Worm (Caenorhabditis elegans) whole organism, late embryonic: ENCODE measurements around the gene F20D6.10.
A peak's percentile ranks its signal among the peaks of the same experiment; 100 is the strongest.

Source experiments
- C38D4.7 ChIP-seq: fragments of 200-800 bp; sonication (Bioruptor generic); optimal IDR thresholded peaks from 2 replicates; lab custom pipeline; 2018; ENCODE audit warnings: mild to moderate bottlenecking, missing genetic modification characterization, moderate library complexity, missing compliant biosample characterization
- F13H6.1 ChIP-seq: sonication (generic microtip); optimal IDR thresholded peaks from 2 replicates; lab custom pipeline; 2016; ENCODE audit warnings: missing genetic modification characterization, missing compliant biosample characterization
- K02D7.2 ChIP-seq: sonication (generic microtip); optimal IDR thresholded peaks from 2 replicates; lab custom pipeline; 2017; ENCODE audit warnings: mild to moderate bottlenecking, missing genetic modification characterization, missing compliant biosample characterization
- K09A11.1 ChIP-seq: sonication (generic microtip); optimal IDR thresholded peaks from 2 replicates; lab custom pipeline; 2017; ENCODE audit warnings: antibody characterized with exemption, mild to moderate bottlenecking, missing genetic modification characterization, missing compliant biosample characterization; ENCODE audit not compliant: insufficient read depth
- T23F11.4 ChIP-seq: fragments of 200-800 bp; sonication (Bioruptor generic); optimal IDR thresholded peaks from 2 replicates; lab custom pipeline; 2018; ENCODE audit warnings: mild to moderate bottlenecking, missing genetic modification characterization, missing compliant biosample characterization
- Y22D7AL.16 ChIP-seq: sonication (generic microtip); optimal IDR thresholded peaks from 2 replicates; lab custom pipeline; 2016; ENCODE audit warnings: missing genetic modification characterization, missing compliant biosample characterization
- ahr-1 ChIP-seq: sonication (generic microtip); optimal IDR thresholded peaks from 2 replicates; lab custom pipeline; 2016; ENCODE audit warnings: missing genetic modification characterization, missing compliant biosample characterization
- ama-1 ChIP-seq: fragments of 150-350 bp; optimal IDR thresholded peaks from 2 replicates; lab custom pipeline; 2014
- ceh-18 ChIP-seq: sonication (generic microtip); optimal IDR thresholded peaks from 2 replicates; lab custom pipeline; 2016; ENCODE audit warnings: missing genetic modification characterization, missing compliant biosample characterization
- dmd-4 ChIP-seq: sonication (generic microtip); optimal IDR thresholded peaks from 2 replicates; lab custom pipeline; 2016; ENCODE audit warnings: borderline replicate concordance, missing genetic modification characterization, missing compliant biosample characterization
- elt-2 ChIP-seq: sonication (generic microtip); optimal IDR thresholded peaks from 2 replicates; lab custom pipeline; 2016; ENCODE audit warnings: missing genetic modification reagents, missing genetic modification characterization, missing compliant biosample characterization
- ets-4 ChIP-seq: sonication (generic microtip); optimal IDR thresholded peaks from 2 replicates; lab custom pipeline; 2016; ENCODE audit warnings: missing genetic modification characterization, missing compliant biosample characterization
- eyg-1 ChIP-seq: sonication (generic microtip); optimal IDR thresholded peaks from 2 replicates; lab custom pipeline; 2016; ENCODE audit warnings: missing genotype, missing genetic modification characterization, missing compliant biosample characterization
- fax-1 ChIP-seq: sonication (generic microtip); optimal IDR thresholded peaks from 2 replicates; lab custom pipeline; 2016; ENCODE audit warnings: missing genotype, missing genetic modification characterization, missing compliant biosample characterization
- fkh-10 ChIP-seq: fragments of 150-350 bp; optimal IDR thresholded peaks from 2 replicates; lab custom pipeline; 2014; ENCODE audit warnings: missing biosample characterization, missing genetic modification reagents, missing genetic modification characterization
- fkh-6 ChIP-seq: sonication (generic microtip); optimal IDR thresholded peaks from 2 replicates; lab custom pipeline; 2016; ENCODE audit warnings: missing genetic modification characterization, missing compliant biosample characterization
- hlh-13 ChIP-seq: fragments of 200-800 bp; sonication (Bioruptor generic); optimal IDR thresholded peaks from 2 replicates; lab custom pipeline; 2018; ENCODE audit warnings: mild to moderate bottlenecking, missing genetic modification characterization, missing compliant biosample characterization
- hlh-30 ChIP-seq: sonication (generic microtip); optimal IDR thresholded peaks from 2 replicates; lab custom pipeline; 2017; ENCODE audit warnings: antibody characterized with exemption, missing genetic modification characterization, missing compliant biosample characterization; ENCODE audit not compliant: insufficient read depth
- hlh-8 ChIP-seq: sonication (generic microtip); optimal IDR thresholded peaks from 2 replicates; lab custom pipeline; 2016; ENCODE audit warnings: missing genotype, missing genetic modification characterization, missing compliant biosample characterization
- lim-6 ChIP-seq: sonication (generic microtip); optimal IDR thresholded peaks from 2 replicates; lab custom pipeline; 2016; ENCODE audit warnings: missing genetic modification characterization, missing compliant biosample characterization
- madf-2 ChIP-seq: sonication (generic microtip); optimal IDR thresholded peaks from 2 replicates; lab custom pipeline; 2017; ENCODE audit warnings: missing genetic modification characterization, missing compliant biosample characterization
- nfya-1 ChIP-seq: sonication (generic microtip); optimal IDR thresholded peaks from 2 replicates; lab custom pipeline; 2017; ENCODE audit warnings: missing genetic modification characterization, mild to moderate bottlenecking, missing compliant biosample characterization, antibody characterized with exemption, moderate library complexity
- nhr-11 ChIP-seq: fragments of 150-350 bp; optimal IDR thresholded peaks from 2 replicates; lab custom pipeline; 2014; ENCODE audit warnings: missing biosample characterization, missing genetic modification characterization
- nhr-232 ChIP-seq: sonication (generic microtip); optimal IDR thresholded peaks from 2 replicates; lab custom pipeline; 2016; ENCODE audit warnings: missing genetic modification characterization, missing compliant biosample characterization
- npax-4 ChIP-seq: sonication (generic microtip); optimal IDR thresholded peaks from 2 replicates; lab custom pipeline; 2016; ENCODE audit warnings: missing genetic modification characterization, missing compliant biosample characterization
- pat-9 ChIP-seq: fragments of 200-800 bp; sonication (Bioruptor generic); optimal IDR thresholded peaks from 2 replicates; lab custom pipeline; 2018; ENCODE audit warnings: mild to moderate bottlenecking, missing genetic modification characterization, moderate library complexity, missing compliant biosample characterization
- pax-1 ChIP-seq: fragments of 150-350 bp; optimal IDR thresholded peaks from 2 replicates; lab custom pipeline; 2014; ENCODE audit warnings: missing biosample characterization, missing genetic modification characterization
- pha-4 ChIP-seq: fragments of 150-350 bp; optimal IDR thresholded peaks from 2 replicates; lab custom pipeline; 2018; ENCODE audit warnings: missing biosample characterization, missing genetic modification reagents, missing genetic modification characterization
- pros-1 ChIP-seq: fragments of 150-350 bp; optimal IDR thresholded peaks from 2 replicates; lab custom pipeline; 2014; ENCODE audit warnings: missing biosample characterization, missing genetic modification reagents, missing genetic modification characterization
- ref-2 ChIP-seq: sonication (generic microtip); optimal IDR thresholded peaks from 2 replicates; lab custom pipeline; 2016; ENCODE audit warnings: missing genetic modification characterization, missing compliant biosample characterization
- rnt-1 ChIP-seq: sonication (generic microtip); optimal IDR thresholded peaks from 2 replicates; lab custom pipeline; 2016; ENCODE audit warnings: missing genetic modification characterization, missing compliant biosample characterization
- sox-2 ChIP-seq: fragments of 200-800 bp; sonication (Bioruptor generic); IDR thresholded peaks from 2 replicates; pipeline ENCODE4 v1.3.6; 2022; ENCODE audit warnings: missing genetic modification reagents, missing genetic modification characterization, missing compliant biosample characterization
- unc-42 ChIP-seq: sonication (generic microtip); optimal IDR thresholded peaks from 2 replicates; lab custom pipeline; 2016; ENCODE audit warnings: missing genotype, missing genetic modification characterization, missing compliant biosample characterization
- unc-55 ChIP-seq: sonication (generic microtip); optimal IDR thresholded peaks from 2 replicates; lab custom pipeline; 2017; ENCODE audit warnings: missing biosample characterization, missing genetic modification reagents, missing genetic modification characterization
- zip-5 ChIP-seq: sonication (generic microtip); optimal IDR thresholded peaks from 2 replicates; lab custom pipeline; 2016; ENCODE audit warnings: missing genetic modification characterization, missing compliant biosample characterization
- ztf-16 ChIP-seq: sonication (generic microtip); optimal IDR thresholded peaks from 2 replicates; lab custom pipeline; 2017; ENCODE audit warnings: missing genetic modification characterization, missing compliant biosample characterization

The F20D6.10 gene

DNA sequence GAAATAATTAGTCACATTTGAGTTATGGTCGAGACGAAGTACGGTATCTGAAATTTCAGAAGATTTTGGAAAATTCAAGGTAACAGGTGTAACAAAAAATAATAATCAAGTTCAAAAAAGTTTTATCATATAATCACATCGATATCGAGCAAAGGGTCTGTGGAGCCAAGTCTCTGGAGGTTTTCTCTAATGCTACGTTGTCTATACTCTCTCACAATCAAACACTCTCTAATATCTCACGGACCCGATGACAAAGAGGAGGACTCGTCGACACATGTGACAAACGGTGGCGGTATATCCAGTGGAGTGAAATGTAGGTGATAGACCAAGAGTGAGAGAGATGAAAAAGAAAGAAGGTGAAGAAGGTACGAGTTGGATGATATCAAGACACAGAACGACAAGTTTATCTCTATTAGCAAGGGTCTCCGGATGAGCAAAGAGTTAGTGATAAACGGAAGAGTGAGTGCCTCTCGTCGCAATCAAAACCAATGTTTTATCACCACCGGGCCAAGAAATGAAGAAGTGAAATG, at the start of gene F20D6.10:
Gene F20D6.10 (minus strand): TSS at position 51 of the 530 bp plus-strand sequence.
- no peak for TF ChIP-seq pha-4 (tag; lab: Kevin White, UChicago)
- TF ChIP-seq unc-55 = peak; percentile 82
- TF ChIP-seq hlh-30 = peak; percentile 85
- peak; percentile 71 for TF ChIP-seq ceh-18 (tag; lab: Kevin White, UChicago)
- TF ChIP-seq fax-1 (tag; lab: Kevin White, UChicago) = no peak
- TF ChIP-seq nfya-1 (tag; lab: Kevin White, UChicago) = peak; percentile 10
- no peak for TF ChIP-seq C38D4.7 (GFP tag; lab: Kevin White, UChicago)

DNA sequence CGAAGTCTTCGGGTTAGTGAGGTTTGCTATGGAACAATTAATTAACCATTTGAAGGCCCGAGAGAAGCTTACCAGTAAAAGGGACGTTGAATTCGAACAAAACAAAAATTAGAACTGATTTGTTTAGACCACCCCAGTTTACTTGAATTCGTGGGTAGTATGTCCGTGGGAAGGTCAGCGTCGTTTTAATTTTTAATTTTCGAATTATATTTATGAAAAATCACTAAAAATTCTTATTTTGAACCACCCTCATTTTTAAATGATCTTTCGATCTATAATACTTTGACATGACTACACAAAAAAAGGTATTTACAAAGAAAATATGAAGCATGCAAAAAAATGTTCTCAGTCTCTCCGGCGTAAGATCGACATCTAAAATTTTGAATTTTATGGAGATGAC, 49.7 kb upstream of the F20D6.10 start, which contains the start of gene C16D9.5:
Gene C16D9.5 (minus strand): TSS at position 101 of the 400 bp plus-strand sequence.
- no peak for TF ChIP-seq nfya-1 (tag; lab: Kevin White, UChicago)
- TF ChIP-seq fkh-6 (tag; lab: Kevin White, UChicago) = no peak
- no peak for TF ChIP-seq ama-1
- TF ChIP-seq ahr-1 (tag; lab: Kevin White, UChicago) = no peak
- no peak for TF ChIP-seq ets-4 (tag; lab: Kevin White, UChicago)
- TF ChIP-seq npax-4 = no peak
- no peak for TF ChIP-seq hlh-13
- no peak for TF ChIP-seq dmd-4
- TF ChIP-seq Y22D7AL.16 (tag; lab: Kevin White, UChicago) = no peak
- no peak for TF ChIP-seq pat-9 (tag; lab: Kevin White, UChicago)
- no peak for TF ChIP-seq K09A11.1 (tag; lab: Kevin White, UChicago)
- TF ChIP-seq nhr-232 (tag; lab: Kevin White, UChicago) = no peak
- TF ChIP-seq hlh-8 = no peak
- no peak for TF ChIP-seq madf-2 (tag; lab: Kevin White, UChicago)
- TF ChIP-seq ztf-16 = no peak
- no peak for TF ChIP-seq hlh-30
- no peak for TF ChIP-seq fax-1 (tag; lab: Kevin White, UChicago)
- TF ChIP-seq lim-6 (tag; lab: Kevin White, UChicago) = no peak
- no peak for TF ChIP-seq elt-2 (tag; lab: Kevin White, UChicago)

DNA sequence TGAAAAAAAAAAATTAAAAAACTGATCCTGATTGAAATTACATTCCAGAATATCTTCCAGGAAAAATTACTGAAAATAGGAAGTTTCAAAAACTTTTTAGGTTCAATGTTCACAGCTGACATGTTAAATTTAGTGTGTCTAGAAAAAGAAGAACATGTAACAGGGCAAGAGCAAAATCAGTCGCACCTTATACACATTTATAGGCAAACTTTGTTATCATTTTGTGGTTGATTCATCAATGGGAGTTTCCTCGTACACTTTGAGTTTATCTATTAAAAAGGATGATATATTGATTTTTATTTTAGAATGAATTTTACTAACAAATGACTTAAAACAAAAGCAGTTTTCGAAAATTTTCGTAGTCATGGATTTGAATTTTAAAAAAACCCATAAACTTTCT, 47.5 kb upstream of the F20D6.10 start:
- no peak for TF ChIP-seq unc-55
- TF ChIP-seq eyg-1 (tag; lab: Kevin White, UChicago) = no peak
- no peak for TF ChIP-seq hlh-30
- TF ChIP-seq rnt-1 (tag; lab: Kevin White, UChicago) = no peak
- TF ChIP-seq T23F11.4 (GFP tag; lab: Kevin White, UChicago) = no peak
- TF ChIP-seq K02D7.2 (tag; lab: Kevin White, UChicago) = no peak
- TF ChIP-seq fax-1 (tag; lab: Kevin White, UChicago) = no peak
- TF ChIP-seq ama-1 = no peak
- TF ChIP-seq unc-42 (tag; lab: Kevin White, UChicago) = no peak
- no peak for TF ChIP-seq nhr-11 (tag; lab: Kevin White, UChicago)
- no peak for TF ChIP-seq ref-2 (tag; lab: Kevin White, UChicago)
- no peak for TF ChIP-seq ceh-18 (tag; lab: Kevin White, UChicago)
- TF ChIP-seq lim-6 (tag; lab: Kevin White, UChicago) = no peak

ce11 chrV:8242798-8243197, 47.1 kb upstream of the F20D6.10 start, which contains the start of gene C16D9.4:
TSS of gene C16D9.4 (minus strand) at chrV:8242898.
- TF ChIP-seq F13H6.1 (tag; lab: Kevin White, UChicago) (no peak), fkh-10 (GFP tag; lab: Kevin White, UChicago) (no peak), Y22D7AL.16 (tag; lab: Kevin White, UChicago) (no peak), pax-1 (tag; lab: Kevin White, UChicago) (no peak)

- no peak for TF ChIP-seq pros-1 (tag; lab: Kevin White, UChicago)
- no peak for TF ChIP-seq sox-2 (GFP tag; lab: Robert Waterston, UW)
- TF ChIP-seq hlh-13 = no peak
- TF ChIP-seq nhr-11 (tag; lab: Kevin White, UChicago) = no peak
- TF ChIP-seq zip-5 (tag; lab: Kevin White, UChicago) = no peak
- TF ChIP-seq hlh-30 = no peak
These were observed 44.2 kb upstream of the F20D6.10 start, which contains the start of gene C16D9.3 for ce11 chrV:8239928-8240327. TSS of gene C16D9.3 (minus strand) at chrV:8240028.
